Worm (Caenorhabditis elegans) whole organism, L1 larva: ENCODE data around the gene oac-31.

Experiments used
- C16A3.4 ChIP-seq: fragments of 150-350 bp; optimal IDR thresholded peaks from 2 replicates; lab custom pipeline; 2014; ENCODE audit warnings: missing biosample characterization, missing genetic modification characterization
- C34B4.2 ChIP-seq: sonication (generic microtip); optimal IDR thresholded peaks from 2 replicates; lab custom pipeline; 2017; ENCODE audit warnings: mild to moderate bottlenecking, missing genetic modification characterization, missing compliant biosample characterization
- Y116A8C.19 ChIP-seq: sonication (generic microtip); optimal IDR thresholded peaks from 2 replicates; lab custom pipeline; 2016; ENCODE audit warnings: missing compliant biosample characterization, missing genetic modification characterization, borderline replicate concordance
- aha-1 ChIP-seq: fragments of 150-350 bp; optimal IDR thresholded peaks from 2 replicates; lab custom pipeline; 2014; ENCODE audit warnings: missing biosample characterization, missing genetic modification characterization
- aly-2 ChIP-seq: fragments of 150-350 bp; optimal IDR thresholded peaks from 2 replicates; lab custom pipeline; 2014; ENCODE audit warnings: missing biosample characterization, missing genetic modification characterization
- ama-1 ChIP-seq: fragments of 150-350 bp; optimal IDR thresholded peaks from 2 replicates; lab custom pipeline; 2014
- ceh-63 ChIP-seq: fragments of 200-800 bp; sonication (Bioruptor generic); optimal IDR thresholded peaks from 2 replicates; lab custom pipeline; 2018; ENCODE audit warnings: mild to moderate bottlenecking, missing genetic modification characterization, missing compliant biosample characterization
- ceh-8 ChIP-seq: fragments of 200-800 bp; sonication (Bioruptor generic); optimal IDR thresholded peaks from 2 replicates; lab custom pipeline; 2018; ENCODE audit warnings: mild to moderate bottlenecking, missing genetic modification characterization, moderate library complexity, missing compliant biosample characterization
- ceh-90 ChIP-seq: sonication (generic microtip); optimal IDR thresholded peaks from 2 replicates; lab custom pipeline; 2016; ENCODE audit warnings: missing genetic modification characterization, missing compliant biosample characterization
- efl-3 ChIP-seq: fragments of 200-800 bp; sonication (Bioruptor generic); optimal IDR thresholded peaks from 2 replicates; lab custom pipeline; 2018; ENCODE audit warnings: mild to moderate bottlenecking, missing genetic modification characterization, missing compliant biosample characterization
- egl-13 ChIP-seq: sonication (generic microtip); optimal IDR thresholded peaks from 2 replicates; lab custom pipeline; 2016; ENCODE audit warnings: missing genotype, missing genetic modification reagents, missing genetic modification characterization, missing compliant biosample characterization
- egl-27 ChIP-seq, 2 experiments: fragments of 150-350 bp in 1 of 2; sonication (generic microtip); optimal IDR thresholded peaks; 3 replicates each; lab custom pipeline; 2017 to 2018; ENCODE audit warnings: missing biosample characterization in 2 of 2, missing genetic modification characterization in 2 of 2, missing genetic modification reagents in 2 of 2
- elt-2 ChIP-seq: sonication (generic microtip); optimal IDR thresholded peaks from 2 replicates; lab custom pipeline; 2016; ENCODE audit warnings: missing genetic modification characterization, mild to moderate bottlenecking, inconsistent platforms, missing compliant biosample characterization, missing genetic modification reagents
- elt-3 ChIP-seq, 6 experiments: fragments of 150-350 bp in 1 of 6; sonication (generic microtip); optimal IDR thresholded peaks; 2 replicates each; lab custom pipeline; 2017 to 2018; ENCODE audit warnings: missing biosample characterization in 6 of 6, missing genetic modification characterization in 6 of 6, inconsistent platforms in 1 of 6
- fkh-4 ChIP-seq: sonication (generic microtip); optimal IDR thresholded peaks from 2 replicates; lab custom pipeline; 2016; ENCODE audit warnings: missing compliant biosample characterization, missing genetic modification characterization, borderline replicate concordance
- fkh-8 ChIP-seq: sonication (generic microtip); optimal IDR thresholded peaks from 2 replicates; lab custom pipeline; 2016; ENCODE audit warnings: mild to moderate bottlenecking, missing genetic modification characterization, missing compliant biosample characterization
- fos-1 ChIP-seq: fragments of 150-350 bp; optimal IDR thresholded peaks from 2 replicates; lab custom pipeline; 2014; ENCODE audit warnings: missing biosample characterization, missing genetic modification characterization
- grh-1 ChIP-seq: fragments of 200-800 bp; sonication (Bioruptor generic); IDR thresholded peaks from 2 replicates; pipeline ENCODE4 v1.3.6; 2022; ENCODE audit warnings: missing genetic modification reagents, missing genetic modification characterization, missing compliant biosample characterization
- hlh-17 ChIP-seq: fragments of 200-800 bp; sonication (Bioruptor generic); optimal IDR thresholded peaks from 2 replicates; lab custom pipeline; 2018; ENCODE audit warnings: missing genetic modification characterization, mild to moderate bottlenecking, missing compliant biosample characterization, moderate library complexity, borderline replicate concordance
- hlh-4 ChIP-seq: sonication (generic microtip); optimal IDR thresholded peaks from 2 replicates; lab custom pipeline; 2016; ENCODE audit warnings: mild to moderate bottlenecking, missing genetic modification characterization, missing compliant biosample characterization
- jun-1 ChIP-seq: fragments of 150-350 bp; optimal IDR thresholded peaks from 2 replicates; lab custom pipeline; 2014; ENCODE audit warnings: missing biosample characterization, missing genetic modification reagents, missing genetic modification characterization
- lin-13 ChIP-seq: fragments of 150-350 bp; optimal IDR thresholded peaks from 2 replicates; lab custom pipeline; 2014; ENCODE audit warnings: missing biosample characterization, missing genetic modification reagents, missing genetic modification characterization
- lin-14 ChIP-seq: fragments of 200-800 bp; sonication (Bioruptor generic); optimal IDR thresholded peaks from 2 replicates; lab custom pipeline; 2018; ENCODE audit warnings: mild to moderate bottlenecking, missing genetic modification characterization, moderate library complexity, missing compliant biosample characterization
- lin-39 ChIP-seq: fragments of 150-350 bp; optimal IDR thresholded peaks from 2 replicates; lab custom pipeline; 2014; ENCODE audit warnings: missing biosample characterization, missing genetic modification reagents, missing genetic modification characterization
- lir-3 ChIP-seq: sonication (generic microtip); optimal IDR thresholded peaks from 2 replicates; lab custom pipeline; 2016; ENCODE audit warnings: mild to moderate bottlenecking, missing genetic modification characterization, moderate library complexity, missing compliant biosample characterization; ENCODE audit not compliant: poor library complexity
- lsy-2 ChIP-seq, 2 experiments: fragments of 150-350 bp; optimal IDR thresholded peaks; 2 replicates each; lab custom pipeline; 2014; ENCODE audit warnings: missing biosample characterization in 2 of 2, missing genetic modification characterization in 2 of 2
- mef-2 ChIP-seq: fragments of 150-350 bp; optimal IDR thresholded peaks from 2 replicates; lab custom pipeline; 2014; ENCODE audit warnings: missing biosample characterization, missing genetic modification characterization
- mep-1 ChIP-seq: fragments of 150-350 bp; optimal IDR thresholded peaks from 2 replicates; lab custom pipeline; 2014; ENCODE audit warnings: missing biosample characterization, missing genetic modification characterization
- nhr-11 ChIP-seq: fragments of 150-350 bp; optimal IDR thresholded peaks from 2 replicates; lab custom pipeline; 2014; ENCODE audit warnings: missing biosample characterization, missing genetic modification characterization
- nhr-12 ChIP-seq: sonication (generic microtip); optimal IDR thresholded peaks from 2 replicates; lab custom pipeline; 2017; ENCODE audit warnings: missing biosample characterization, missing genetic modification characterization
- nhr-76 ChIP-seq: sonication (generic microtip); optimal IDR thresholded peaks from 2 replicates; lab custom pipeline; 2017; ENCODE audit warnings: missing biosample characterization, missing genetic modification characterization
- nhr-90 ChIP-seq: sonication (generic microtip); optimal IDR thresholded peaks from 2 replicates; lab custom pipeline; 2016; ENCODE audit warnings: mild to moderate bottlenecking, missing genetic modification characterization, missing compliant biosample characterization; ENCODE audit not compliant: poor library complexity
- pax-3 ChIP-seq: fragments of 200-800 bp; sonication (Bioruptor generic); optimal IDR thresholded peaks from 2 replicates; lab custom pipeline; 2018; ENCODE audit warnings: mild to moderate bottlenecking, missing genetic modification characterization, moderate library complexity, missing compliant biosample characterization
- pqm-1 ChIP-seq: sonication (generic microtip); optimal IDR thresholded peaks from 3 replicates; lab custom pipeline; 2017; ENCODE audit warnings: missing biosample characterization, missing genetic modification characterization
- rnt-1 ChIP-seq: sonication (generic microtip); optimal IDR thresholded peaks from 2 replicates; lab custom pipeline; 2016; ENCODE audit warnings: mild to moderate bottlenecking, missing genetic modification characterization, moderate library complexity, missing compliant biosample characterization
- sup-37 ChIP-seq: fragments of 200-800 bp; sonication (Bioruptor generic); optimal IDR thresholded peaks from 2 replicates; lab custom pipeline; 2018; ENCODE audit warnings: mild to moderate bottlenecking, missing genetic modification characterization, missing compliant biosample characterization
- swsn-7 ChIP-seq: sonication (generic microtip); optimal IDR thresholded peaks from 2 replicates; lab custom pipeline; 2016; ENCODE audit warnings: missing genetic modification characterization, missing compliant biosample characterization
- tbx-2 ChIP-seq: sonication (generic microtip); optimal IDR thresholded peaks from 2 replicates; lab custom pipeline; 2016; ENCODE audit warnings: missing genetic modification characterization, missing compliant biosample characterization
- unc-130 ChIP-seq: fragments of 150-350 bp; optimal IDR thresholded peaks from 2 replicates; lab custom pipeline; 2017; ENCODE audit warnings: missing biosample characterization, missing genetic modification characterization, inconsistent platforms
- unc-30 ChIP-seq: sonication (generic microtip); optimal IDR thresholded peaks from 2 replicates; lab custom pipeline; 2017; ENCODE audit warnings: missing biosample characterization, missing genetic modification characterization
- zip-4 ChIP-seq: fragments of 200-800 bp; sonication (Bioruptor generic); optimal IDR thresholded peaks from 2 replicates; lab custom pipeline; 2018; ENCODE audit warnings: mild to moderate bottlenecking, missing genetic modification characterization, moderate library complexity, missing compliant biosample characterization

Gene oac-31

DNA sequence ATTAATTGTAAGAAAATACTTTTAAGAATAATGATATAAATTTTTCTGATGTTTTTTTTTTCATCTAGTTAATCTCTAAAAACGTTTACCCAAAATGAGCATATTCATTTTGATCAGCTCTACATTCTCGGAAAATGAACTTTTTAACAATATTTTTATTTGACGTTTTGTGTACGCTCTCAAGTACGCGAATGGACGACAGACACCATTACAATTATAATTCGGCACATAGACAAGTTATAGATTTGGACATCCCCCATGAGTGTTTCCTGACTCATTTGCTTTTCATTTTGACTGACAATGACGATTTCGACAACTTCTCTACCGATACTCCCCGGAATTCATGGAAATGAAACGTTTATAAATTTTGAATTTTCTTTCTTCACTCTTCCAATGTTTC lies 42.5 kb downstream of the oac-31 start, which contains the start of gene sru-27:
Gene sru-27 (plus strand): TSS at position 301 of the 400 bp plus-strand sequence.
- no peak for TF ChIP-seq elt-2 (tag; lab: Kevin White, UChicago)
- TF ChIP-seq efl-3 (GFP tag; lab: Kevin White, UChicago): no peak
- TF ChIP-seq unc-30 (tag; lab: Kevin White, UChicago): no peak
- no peak for TF ChIP-seq Y116A8C.19
- TF ChIP-seq rnt-1 (tag; lab: Kevin White, UChicago): no peak
- no peak for TF ChIP-seq ama-1 (lab: Kevin White, UChicago)
- no peak for TF ChIP-seq lin-14
- TF ChIP-seq egl-27 (tag; optimal IDR thresholded peaks at IDR 0.05; lab: Kevin White, UChicago): no peak
- no peak for TF ChIP-seq hlh-17 (GFP tag; lab: Kevin White, UChicago)
- TF ChIP-seq elt-3 (tag; optimal IDR thresholded peaks at IDR 0.05; lab: Kevin White, UChicago): no peak
- TF ChIP-seq C16A3.4: no peak
- no peak for TF ChIP-seq lsy-2 (tag; optimal IDR thresholded peaks at IDR 0.05; lab: Kevin White, UChicago)

DNA sequence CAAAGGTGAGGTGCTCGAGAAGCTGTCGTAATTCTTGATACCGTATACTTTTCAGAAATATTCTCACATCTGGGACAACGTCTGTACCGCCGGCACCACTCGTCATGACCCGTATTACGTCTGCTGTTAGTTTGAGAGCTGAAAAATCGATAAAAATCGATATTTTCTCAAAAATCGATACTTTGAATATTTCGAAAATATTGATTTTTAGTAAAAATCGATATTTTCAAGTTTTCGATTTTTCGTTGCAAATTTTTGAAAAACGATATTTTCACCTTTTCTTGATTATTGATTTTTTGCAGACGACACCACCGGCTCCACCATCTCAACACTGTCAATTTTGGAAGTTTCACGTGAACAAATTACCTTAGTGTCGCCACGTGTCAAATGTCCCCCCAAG lies 45.9 kb downstream of the oac-31 start:
- no peak for TF ChIP-seq grh-1 (GFP tag; lab: Robert Waterston, UW)
- no peak for TF ChIP-seq nhr-11
- no peak for TF ChIP-seq pqm-1
- TF ChIP-seq zip-4 (GFP tag; lab: Kevin White, UChicago): no peak
- TF ChIP-seq mep-1 (tag; lab: Kevin White, UChicago): no peak
- TF ChIP-seq egl-27 (tag; optimal IDR thresholded peaks at IDR 0.05; lab: Kevin White, UChicago): no peak
- no peak for TF ChIP-seq lin-13 (GFP tag; lab: Kevin White, UChicago)
- TF ChIP-seq C34B4.2 (tag; lab: Kevin White, UChicago): no peak
- TF ChIP-seq nhr-12 (tag; lab: Kevin White, UChicago): no peak

DNA sequence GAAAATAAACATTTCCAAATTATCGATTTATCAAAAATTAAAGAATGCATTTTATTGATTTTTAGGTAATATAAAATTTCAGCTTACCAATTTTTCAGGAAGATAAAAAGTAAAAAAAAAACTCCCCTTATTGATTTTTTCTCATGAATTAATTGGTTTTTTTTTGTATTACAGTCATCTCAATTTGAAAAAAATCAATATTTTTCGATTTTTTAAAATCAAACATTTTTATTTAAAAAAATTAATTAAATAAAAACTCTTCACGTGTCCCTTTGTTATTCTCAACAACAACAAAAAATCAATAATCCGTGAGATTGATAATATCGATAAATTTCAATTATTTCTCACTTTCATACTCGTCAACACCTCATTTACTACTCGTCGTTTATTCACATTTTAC lies 46.4 kb downstream of the oac-31 start, which contains the start of gene C38C3.3:
Gene C38C3.3 (plus strand): TSS at position 301 of the 400 bp plus-strand sequence.
- TF ChIP-seq ceh-63 (GFP tag; lab: Kevin White, UChicago): no peak
- no peak for TF ChIP-seq lin-39
- no peak for TF ChIP-seq lin-14
- TF ChIP-seq lir-3: no peak
- TF ChIP-seq hlh-4 (tag; lab: Kevin White, UChicago): no peak
- TF ChIP-seq C34B4.2 (tag; lab: Kevin White, UChicago): no peak
- TF ChIP-seq swsn-7 (tag; lab: Kevin White, UChicago): no peak
- no peak for TF ChIP-seq fkh-4
- no peak for TF ChIP-seq ceh-8
- TF ChIP-seq nhr-90: no peak
- TF ChIP-seq aly-2: no peak
- TF ChIP-seq nhr-76: no peak
- TF ChIP-seq tbx-2: no peak
- no peak for TF ChIP-seq jun-1
- no peak for TF ChIP-seq aha-1 (tag; lab: Kevin White, UChicago)
- TF ChIP-seq fkh-8 (tag; lab: Kevin White, UChicago): no peak
- TF ChIP-seq, all 84 proteins: peak for 0

DNA sequence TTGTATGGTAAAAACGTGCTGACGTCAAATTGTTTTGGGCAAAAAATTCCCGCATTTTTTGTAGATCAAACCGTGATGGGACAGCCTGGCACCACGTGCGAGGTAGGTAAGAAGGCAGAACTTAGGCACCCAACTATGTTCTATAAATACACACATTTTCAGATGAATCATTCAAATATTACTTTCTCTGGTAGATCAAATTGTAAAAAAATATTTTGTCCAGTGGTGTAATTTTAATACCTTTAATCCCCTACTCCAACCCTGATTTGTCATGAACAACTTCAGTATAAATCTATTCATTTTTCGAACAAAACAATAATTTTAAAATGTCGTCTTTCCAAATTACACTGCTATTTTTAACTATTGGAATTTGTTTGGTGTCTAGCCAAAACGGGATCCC lies 47.2 kb downstream of the oac-31 start, which contains the start of gene spig-7:
Gene spig-7 (plus strand): TSS at position 301 of the 400 bp plus-strand sequence.
- no peak for TF ChIP-seq unc-130 (tag; lab: Kevin White, UChicago)
- TF ChIP-seq egl-13 (tag; lab: Kevin White, UChicago): no peak
- TF ChIP-seq sup-37 (GFP tag; lab: Kevin White, UChicago): no peak
- no peak for TF ChIP-seq nhr-90
- no peak for TF ChIP-seq pax-3
- no peak for TF ChIP-seq ceh-90 (tag; lab: Kevin White, UChicago)
- no peak for TF ChIP-seq aha-1 (tag; lab: Kevin White, UChicago)
- no peak for TF ChIP-seq fos-1
- TF ChIP-seq mef-2 (tag; lab: Kevin White, UChicago): no peak
- no peak for TF ChIP-seq ceh-8
- no peak for TF ChIP-seq lin-13 (GFP tag; lab: Kevin White, UChicago)
